Worm (Caenorhabditis elegans) whole organism, midembryonic: ENCODE data around the gene C43D7.7.
A peak's percentile ranks its signal among the peaks of the same experiment; 100 is the strongest.

Source experiments
- T22C8.4 ChIP-seq: fragments of 200-800 bp; sonication (Bioruptor generic); IDR thresholded peaks from 2 replicates; pipeline ENCODE4 v1.3.6; 2022; ENCODE audit warnings: missing genetic modification characterization, missing compliant biosample characterization
- cog-1 ChIP-seq: sonication (generic microtip); optimal IDR thresholded peaks from 2 replicates; lab custom pipeline; 2016; ENCODE audit warnings: missing genetic modification characterization, missing compliant biosample characterization
- flt-1 ChIP-seq: fragments of 200-800 bp; sonication (Bioruptor generic); IDR thresholded peaks from 2 replicates; pipeline ENCODE4 v1.3.6; 2022; ENCODE audit warnings: missing genetic modification characterization, missing compliant biosample characterization
- klf-2 ChIP-seq: fragments of 200-800 bp; sonication (Bioruptor generic); conservative IDR thresholded peaks from 2 replicates; pipeline ENCODE4 v1.3.6; 2022; ENCODE audit warnings: missing genetic modification reagents, missing genetic modification characterization, missing compliant biosample characterization
- med-1 ChIP-seq: sonication (generic microtip); optimal IDR thresholded peaks from 2 replicates; lab custom pipeline; 2017; ENCODE audit warnings: missing genetic modification characterization, mild to moderate bottlenecking, missing compliant biosample characterization, antibody characterized with exemption, missing genetic modification reagents; ENCODE audit not compliant: insufficient read depth
- ref-1 ChIP-seq: fragments of 200-800 bp; sonication (Bioruptor generic); conservative IDR thresholded peaks from 2 replicates; pipeline ENCODE4 v1.3.6; 2022; ENCODE audit warnings: missing genetic modification reagents, missing genetic modification characterization, missing compliant biosample characterization
- tab-1 ChIP-seq: fragments of 200-800 bp; sonication (Bioruptor generic); IDR thresholded peaks from 2 replicates; pipeline ENCODE4 v1.3.6; 2022; ENCODE audit warnings: missing genetic modification characterization, missing compliant biosample characterization
- ztf-23 ChIP-seq: fragments of 200-800 bp; sonication (Bioruptor generic); IDR thresholded peaks from 2 replicates; pipeline ENCODE4 v1.3.6; 2022; ENCODE audit warnings: missing genetic modification reagents, missing genetic modification characterization, missing compliant biosample characterization
- ztf-29 ChIP-seq: fragments of 200-800 bp; sonication (Bioruptor generic); IDR thresholded peaks from 2 replicates; pipeline ENCODE4 v1.3.6; 2022; ENCODE audit warnings: missing genetic modification reagents, missing genetic modification characterization, missing compliant biosample characterization

C43D7.7 gene

ce11 chrV:19319460-19319995 is at the start of gene C43D7.7:
C43D7.7 (minus strand) TSS chrV:19319510.
- TF ChIP-seq cog-1 (tag; lab: Kevin White, UChicago) (no peak), klf-2 (GFP tag; lab: Robert Waterston, UW) (no peak), ztf-23 (no peak)

DNA sequence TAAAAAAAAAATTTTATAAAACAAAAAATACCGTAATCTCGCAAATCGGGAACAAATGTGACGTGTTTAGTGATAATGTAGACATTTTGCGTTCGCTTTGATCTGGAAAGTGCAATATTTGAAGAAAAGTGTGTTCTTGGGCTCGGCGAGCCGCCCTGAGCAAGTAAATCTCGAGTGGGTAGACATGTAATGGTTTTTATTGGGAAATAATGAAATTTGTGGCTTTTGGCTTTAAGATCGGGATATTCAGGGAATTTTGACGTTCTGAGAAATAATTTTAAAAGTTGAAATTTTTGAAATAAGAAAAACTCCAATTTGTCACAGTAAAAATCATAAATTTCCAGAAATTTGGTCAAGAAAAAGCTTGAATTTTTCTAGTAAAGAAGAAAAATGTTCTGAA is 43.3 kb upstream of the C43D7.7 start, which contains the start of gene C14B4.2:
Gene C14B4.2 (minus strand): TSS at position 101 of the 400 bp plus-strand sequence.
- TF ChIP-seq klf-2 (GFP tag; lab: Robert Waterston, UW) = no peak
- TF ChIP-seq med-1 (GFP tag; lab: Kevin White, UChicago) = no peak
- TF ChIP-seq ztf-29 = no peak
- TF ChIP-seq cog-1 (tag; lab: Kevin White, UChicago) = no peak
- TF ChIP-seq tab-1 (GFP tag; lab: Robert Waterston, UW) = no peak
- TF ChIP-seq flt-1 (GFP tag; lab: Robert Waterston, UW) = no peak
- no peak for TF ChIP-seq T22C8.4
- TF ChIP-seq ztf-23 = no peak
- TF ChIP-seq ref-1 (GFP tag; lab: Robert Waterston, UW) = no peak

DNA sequence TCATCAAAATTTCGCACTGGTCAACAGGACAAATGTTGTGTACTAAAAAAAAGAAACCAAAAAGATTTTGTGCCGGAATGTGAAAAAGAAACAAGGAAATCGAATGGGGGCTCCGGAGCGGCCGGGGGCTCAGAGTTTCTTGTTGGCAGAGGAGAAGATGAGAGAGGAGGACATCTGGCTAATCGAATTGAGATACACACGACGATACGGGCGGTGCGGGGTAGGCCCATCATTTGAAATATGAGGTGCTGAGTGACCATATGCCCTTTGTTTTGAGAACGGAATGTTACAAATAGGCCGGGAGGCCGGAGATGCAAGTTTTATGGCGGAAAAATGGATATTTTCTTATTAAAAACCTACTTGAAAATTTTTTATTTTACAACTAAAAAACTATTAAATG is 38.7 kb upstream of the C43D7.7 start:
- TF ChIP-seq ref-1 (GFP tag; lab: Robert Waterston, UW) (no peak), ztf-29 (no peak), T22C8.4 (no peak), cog-1 (tag; lab: Kevin White, UChicago) (no peak), klf-2 (GFP tag; lab: Robert Waterston, UW) (no peak), tab-1 (GFP tag; lab: Robert Waterston, UW) (no peak), ztf-23 (no peak), med-1 (GFP tag; lab: Kevin White, UChicago) (no peak), flt-1 (GFP tag; lab: Robert Waterston, UW) (no peak; the same call in 1 of the 2 replicates)

- TF ChIP-seq T22C8.4 = no peak
- TF ChIP-seq cog-1 (tag; lab: Kevin White, UChicago) = no peak
- TF ChIP-seq ref-1 (GFP tag; lab: Robert Waterston, UW) = no peak
- no peak for TF ChIP-seq ztf-23
- no peak for TF ChIP-seq tab-1 (GFP tag; lab: Robert Waterston, UW)
- TF ChIP-seq klf-2 (GFP tag; lab: Robert Waterston, UW) = no peak
- TF ChIP-seq flt-1 (GFP tag; lab: Robert Waterston, UW) = no peak
- TF ChIP-seq med-1 (GFP tag; lab: Kevin White, UChicago) = no peak
- TF ChIP-seq ztf-29 = no peak
Observed at ce11 chrV:19356717-19357116, 37.4 kb upstream of the C43D7.7 start.

DNA sequence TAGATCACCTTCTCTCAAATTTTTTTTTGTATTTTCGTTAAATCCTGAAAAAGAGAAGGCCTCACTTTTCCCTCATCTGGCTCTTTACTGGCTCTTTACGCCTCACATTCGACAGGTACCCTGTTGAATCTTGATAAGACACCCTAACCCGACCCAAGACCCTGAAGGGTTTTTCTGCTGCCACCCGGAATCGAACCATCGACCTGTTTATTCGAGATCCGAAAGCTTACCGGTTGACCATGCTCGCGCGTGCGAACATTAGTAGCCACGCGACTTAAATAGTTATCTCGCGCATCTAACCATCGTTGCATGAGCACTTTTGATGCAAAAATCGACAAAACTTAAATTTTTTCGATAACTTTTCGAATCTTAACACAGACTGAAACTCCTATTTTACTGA is 35.9 kb upstream of the C43D7.7 start:
- no peak for TF ChIP-seq ref-1 (GFP tag; lab: Robert Waterston, UW)
- TF ChIP-seq med-1 (GFP tag; lab: Kevin White, UChicago) = no peak
- no peak for TF ChIP-seq ztf-29
- no peak for TF ChIP-seq T22C8.4
- TF ChIP-seq cog-1 (tag; lab: Kevin White, UChicago) = no peak
- no peak for TF ChIP-seq ztf-23
- no peak for TF ChIP-seq klf-2 (GFP tag; lab: Robert Waterston, UW)
- no peak for TF ChIP-seq flt-1 (GFP tag; lab: Robert Waterston, UW)
- TF ChIP-seq tab-1 (GFP tag; lab: Robert Waterston, UW) = no peak

ce11 chrV:19354506-19354905 is 35.2 kb upstream of the C43D7.7 start:
- TF ChIP-seq ztf-23 (no peak), klf-2 (GFP tag; lab: Robert Waterston, UW) (no peak), flt-1 (GFP tag; lab: Robert Waterston, UW) (no peak), cog-1 (tag; lab: Kevin White, UChicago) (no peak), ztf-29 (no peak), med-1 (GFP tag; lab: Kevin White, UChicago) (no peak), tab-1 (GFP tag; lab: Robert Waterston, UW) (no peak), ref-1 (GFP tag; lab: Robert Waterston, UW) (no peak), T22C8.4 (no peak)

DNA sequence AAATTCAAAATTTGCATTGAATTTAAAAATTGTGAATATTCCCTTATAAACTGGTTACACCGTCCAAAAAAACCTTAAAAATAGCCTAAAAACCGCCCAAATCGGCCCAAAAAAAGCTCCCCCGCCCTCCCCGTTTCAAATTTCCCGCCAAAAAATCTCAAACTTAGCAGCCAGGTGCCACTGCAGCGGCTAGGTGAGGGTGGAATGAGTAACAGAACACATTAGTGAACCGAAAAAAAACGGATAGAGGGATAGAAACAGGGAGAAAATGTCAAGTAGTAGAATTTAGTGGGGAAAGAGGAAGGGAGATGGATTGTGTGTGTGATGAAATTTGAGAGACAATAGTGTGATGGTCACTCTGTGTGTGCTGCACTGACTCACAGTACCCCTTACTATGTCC is 32.6 kb upstream of the C43D7.7 start:
- no peak for TF ChIP-seq flt-1 (GFP tag; lab: Robert Waterston, UW)
- TF ChIP-seq tab-1 (GFP tag; lab: Robert Waterston, UW) = no peak
- TF ChIP-seq ztf-23 = no peak
- TF ChIP-seq med-1 (GFP tag; lab: Kevin White, UChicago) = no peak

- no peak for TF ChIP-seq ztf-29
- peak; percentile 64 for TF ChIP-seq T22C8.4
Observed at ce11 chrV:19337333-19337732, 18.0 kb upstream of the C43D7.7 start.

DNA sequence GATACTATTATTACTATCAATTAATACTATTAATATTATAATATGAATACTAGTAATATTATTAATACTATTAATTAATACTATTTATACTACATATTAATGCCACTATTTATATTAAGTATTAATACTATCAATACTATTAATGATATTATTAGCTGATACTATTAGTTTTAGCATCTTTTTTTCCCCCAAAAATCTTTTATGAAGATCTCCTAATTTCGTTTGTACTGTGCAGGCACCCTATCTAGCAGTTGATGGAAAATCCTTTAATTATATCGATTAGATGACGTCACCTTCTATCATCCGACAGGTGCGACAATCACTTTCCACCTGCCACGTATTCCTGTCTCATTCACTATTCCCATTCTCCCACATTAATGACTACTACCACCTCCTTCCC is 10.0 kb upstream of the C43D7.7 start, which contains the start of gene fbxb-65:
Gene fbxb-65 (plus strand): TSS at position 301 of the 400 bp plus-strand sequence.
- no peak for TF ChIP-seq cog-1 (tag; lab: Kevin White, UChicago)
- no peak for TF ChIP-seq ztf-29
- TF ChIP-seq ztf-23 = no peak
- no peak for TF ChIP-seq tab-1 (GFP tag; lab: Robert Waterston, UW)
- no peak for TF ChIP-seq med-1 (GFP tag; lab: Kevin White, UChicago)
- TF ChIP-seq flt-1 (GFP tag; lab: Robert Waterston, UW) = no peak

ce11 chrV:19325436-19325835 is 6.1 kb upstream of the C43D7.7 start:
- no peak for TF ChIP-seq T22C8.4

- no peak for TF ChIP-seq tab-1 (GFP tag; lab: Robert Waterston, UW)
- no peak for TF ChIP-seq ref-1 (GFP tag; lab: Robert Waterston, UW)
- no peak for TF ChIP-seq med-1 (GFP tag; lab: Kevin White, UChicago)
- TF ChIP-seq T22C8.4 = no peak
- TF ChIP-seq klf-2 (GFP tag; lab: Robert Waterston, UW) = no peak
Observed at ce11 chrV:19322387-19322786, 3.1 kb upstream of the C43D7.7 start, which contains the start of gene C43D7.4. C43D7.4 (minus strand) TSS chrV:19322487.
